Fruit fly (Drosophila melanogaster) whole organism, adult: Measurements from ENCODE around the gene Mpi.

Experiments
- CG11617 ChIP-seq: fragments of 200-800 bp; sonication (Bioruptor generic); optimal IDR thresholded peaks from 2 replicates; lab custom pipeline; 2017; ENCODE audit warnings: mild to moderate bottlenecking, missing biosample characterization, missing genetic modification reagents, missing genetic modification characterization
- CG5204 ChIP-seq: fragments of 200-800 bp; sonication (Bioruptor generic); optimal IDR thresholded peaks from 2 replicates; lab custom pipeline; 2016; ENCODE audit warnings: missing biosample characterization, missing genetic modification characterization
- CG7101 ChIP-seq: fragments of 200-800 bp; sonication (Bioruptor generic); optimal IDR thresholded peaks from 2 replicates; lab custom pipeline; 2018; ENCODE audit warnings: missing biosample characterization, mild to moderate bottlenecking, missing genetic modification characterization, moderate library complexity
- Hr96 ChIP-seq: fragments of 200-800 bp; sonication (Bioruptor generic); optimal IDR thresholded peaks from 2 replicates; lab custom pipeline; 2016; ENCODE audit warnings: missing biosample characterization, missing genetic modification characterization
- cnc ChIP-seq, 2 experiments: fragments of >200 bp; optimal IDR thresholded peaks; 2 replicates each; lab custom pipeline; 2017
- kay ChIP-seq: fragments of 200-800 bp; sonication (Bioruptor generic); peaks from one replicate; lab custom pipeline; 2016; ENCODE audit warnings: missing biosample characterization, missing genetic modification characterization, borderline replicate concordance

DNA sequence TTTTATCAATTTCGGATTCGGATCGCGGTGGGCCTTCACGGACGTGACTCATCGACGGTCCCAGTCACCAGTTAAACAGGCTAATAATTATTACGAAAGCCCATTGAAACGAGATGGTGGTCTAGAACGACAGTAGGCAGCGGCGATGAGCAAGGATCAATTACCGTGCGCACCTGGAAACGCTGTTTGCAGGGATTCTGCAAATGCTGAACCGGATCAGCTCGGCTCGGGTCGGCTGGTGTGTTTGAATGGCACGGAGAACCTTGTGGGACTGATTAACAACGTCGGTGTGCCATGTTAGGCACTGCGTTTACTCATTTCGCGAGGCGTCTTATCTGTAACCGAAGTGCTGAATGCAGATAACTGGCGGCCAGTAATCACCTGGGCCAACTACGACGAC is 14.7 kb downstream of the Mpi start, which contains the start of gene Whamy:
- TF ChIP-seq CG7101 (tag; lab: Kevin White, UChicago), result no peak
- TF ChIP-seq CG5204 (GFP tag; lab: Kevin White, UChicago), result no peak
- TF ChIP-seq Hr96 (GFP tag; lab: Kevin White, UChicago), result no peak
- TF ChIP-seq kay, result no peak
- no peak for TF ChIP-seq CG11617
- TF ChIP-seq cnc (optimal IDR thresholded peaks at IDR 0.05; lab: Kevin White, UChicago), result no peak
